Fruit fly (Drosophila melanogaster) whole organism, wandering third instar larva: ENCODE measurements around the gene lobo.

ENCODE experiments used
- Abd-B ChIP-seq: fragments of >200 bp; optimal IDR thresholded peaks from 2 replicates; lab custom pipeline; 2017; ENCODE audit warnings: missing biosample characterization, missing genetic modification characterization
- GATAd ChIP-seq: sonication (Bioruptor generic); optimal IDR thresholded peaks from 2 replicates; lab custom pipeline; 2016; ENCODE audit warnings: missing biosample characterization, missing genetic modification characterization
- brk ChIP-seq: fragments of 200-800 bp; sonication (Bioruptor generic); optimal IDR thresholded peaks from 2 replicates; lab custom pipeline; 2016; ENCODE audit warnings: missing biosample characterization, mild to moderate bottlenecking, missing genetic modification characterization

DNA sequence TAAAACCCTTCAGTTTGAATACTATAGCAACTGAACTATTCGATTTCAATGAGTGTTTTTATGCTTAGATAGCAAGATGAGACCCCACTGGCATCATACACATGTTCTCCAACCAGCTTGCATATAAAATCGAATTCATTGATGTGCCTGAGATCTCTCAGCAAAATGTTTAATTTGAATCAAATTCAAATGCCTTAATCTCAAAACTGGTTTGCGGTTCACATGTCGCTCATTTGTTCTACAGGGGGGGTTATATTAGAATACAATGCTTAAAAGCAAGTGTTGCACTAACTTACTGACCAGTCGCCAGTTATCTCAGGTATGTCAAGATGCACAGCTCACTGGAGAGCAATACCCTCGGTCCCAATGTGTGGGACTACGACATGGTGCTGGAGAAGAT is 25.4 kb upstream of the lobo start, which contains the start of gene CG31103:
- no peak for TF ChIP-seq GATAd (GFP tag; lab: Kevin White, UChicago)
- TF ChIP-seq brk = no peak
- no peak for TF ChIP-seq Abd-B (GFP tag; lab: Kevin White, UChicago)
